Worm (Caenorhabditis elegans) whole organism, L4 larva: Measurements from ENCODE around the gene F45F2.9.
A peak's percentile ranks its signal among the peaks of the same experiment; 100 is the strongest.
"Not testable (repeated sequence)": the region's sequence is repeated elsewhere in the genome, so short reads cannot be mapped to it uniquely, and the experiment has no call there.

Experiments used
- F10B5.3 ChIP-seq: sonication (generic microtip); optimal IDR thresholded peaks from 2 replicates; lab custom pipeline; 2016; ENCODE audit warnings: mild to moderate bottlenecking, missing genetic modification characterization, missing compliant biosample characterization
- F26F4.8 ChIP-seq: fragments of 200-800 bp; sonication (Bioruptor generic); conservative IDR thresholded peaks from 2 replicates; pipeline ENCODE4 v1.3.6; 2022; ENCODE audit warnings: missing genetic modification characterization, missing compliant biosample characterization
- F37D6.2 ChIP-seq: sonication (generic microtip); optimal IDR thresholded peaks from 2 replicates; lab custom pipeline; 2016; ENCODE audit warnings: mild to moderate bottlenecking, missing genetic modification characterization, missing compliant biosample characterization
- T26A8.4 ChIP-seq: fragments of 200-800 bp; sonication (Bioruptor generic); IDR thresholded peaks from 2 replicates; pipeline ENCODE4 v1.3.6; 2022; ENCODE audit warnings: missing genetic modification characterization, missing compliant biosample characterization
- aha-1 ChIP-seq: fragments of 150-350 bp; peaks from one replicate; lab custom pipeline; 2014; ENCODE audit warnings: missing biosample characterization, missing genetic modification characterization
- ceh-32 ChIP-seq: sonication (generic microtip); optimal IDR thresholded peaks from 2 replicates; lab custom pipeline; 2016; ENCODE audit warnings: mild to moderate bottlenecking, missing genetic modification characterization, missing compliant biosample characterization; ENCODE audit not compliant: poor library complexity
- ctbp-1 ChIP-seq: fragments of 200-800 bp; sonication (Bioruptor generic); IDR thresholded peaks from 2 replicates; pipeline ENCODE4 v1.3.6; 2022; ENCODE audit warnings: missing genetic modification reagents, missing genetic modification characterization, missing compliant biosample characterization
- daf-12 ChIP-seq: fragments of 150-350 bp; optimal IDR thresholded peaks from 2 replicates; lab custom pipeline; 2014; ENCODE audit warnings: missing biosample characterization, missing genetic modification reagents, missing genetic modification characterization
- dmd-6 ChIP-seq: fragments of 200-800 bp; sonication (Bioruptor generic); IDR thresholded peaks from 2 replicates; pipeline ENCODE4 v1.3.6; 2022; ENCODE audit warnings: missing genetic modification reagents, missing genetic modification characterization, missing compliant biosample characterization
- dmd-9 ChIP-seq: fragments of 200-800 bp; sonication (Bioruptor generic); IDR thresholded peaks from 2 replicates; pipeline ENCODE4 v1.3.6; 2022; ENCODE audit warnings: missing genetic modification reagents, missing genetic modification characterization, missing compliant biosample characterization
- duxl-1 ChIP-seq: sonication (generic microtip); optimal IDR thresholded peaks from 2 replicates; lab custom pipeline; 2016; ENCODE audit warnings: mild to moderate bottlenecking, missing genetic modification characterization, moderate library complexity, missing compliant biosample characterization; ENCODE audit not compliant: poor library complexity
- egl-27 ChIP-seq: sonication (generic microtip); optimal IDR thresholded peaks from 3 replicates; lab custom pipeline; 2017; ENCODE audit warnings: missing biosample characterization, missing genetic modification reagents, missing genetic modification characterization
- egl-43 ChIP-seq: fragments of 200-800 bp; sonication (Bioruptor generic); IDR thresholded peaks from 2 replicates; pipeline ENCODE4 v1.3.6; 2022; ENCODE audit warnings: missing genetic modification reagents, missing genetic modification characterization, missing compliant biosample characterization
- gei-8 ChIP-seq: fragments of 200-800 bp; sonication (Bioruptor generic); optimal IDR thresholded peaks from 2 replicates; lab custom pipeline; 2018; ENCODE audit warnings: mild to moderate bottlenecking, missing genetic modification characterization, missing compliant biosample characterization
- hlh-11 ChIP-seq: fragments of 200-800 bp; sonication (Bioruptor generic); optimal IDR thresholded peaks from 2 replicates; lab custom pipeline; 2018; ENCODE audit warnings: mild to moderate bottlenecking, missing genetic modification characterization, missing compliant biosample characterization
- hmg-1.1 ChIP-seq: fragments of 200-800 bp; sonication (Bioruptor generic); IDR thresholded peaks from 2 replicates; pipeline ENCODE4 v1.3.6; 2022; ENCODE audit warnings: missing genetic modification reagents, missing genetic modification characterization, missing compliant biosample characterization
- jun-1 ChIP-seq: fragments of 150-350 bp; optimal IDR thresholded peaks from 2 replicates; lab custom pipeline; 2014; ENCODE audit warnings: missing biosample characterization, missing genetic modification reagents, missing genetic modification characterization
- lin-13 ChIP-seq: fragments of 150-350 bp; optimal IDR thresholded peaks from 2 replicates; lab custom pipeline; 2014; ENCODE audit warnings: missing biosample characterization, missing genetic modification reagents, missing genetic modification characterization
- lin-29 ChIP-seq: fragments of 200-800 bp; sonication (Bioruptor generic); IDR thresholded peaks from 2 replicates; pipeline ENCODE4 v1.3.6; 2022; ENCODE audit warnings: missing genetic modification reagents, missing genetic modification characterization, missing compliant biosample characterization
- lin-38 ChIP-seq: fragments of 200-800 bp; sonication (Bioruptor generic); IDR thresholded peaks from 2 replicates; pipeline ENCODE4 v1.3.6; 2022; ENCODE audit warnings: missing genetic modification reagents, missing genetic modification characterization, missing compliant biosample characterization
- lir-3 ChIP-seq: sonication (generic microtip); optimal IDR thresholded peaks from 2 replicates; lab custom pipeline; 2016; ENCODE audit warnings: mild to moderate bottlenecking, missing genetic modification characterization, missing compliant biosample characterization
- madf-9 ChIP-seq: fragments of 200-800 bp; sonication (Bioruptor generic); conservative IDR thresholded peaks from 2 replicates; pipeline ENCODE4 v1.3.6; 2022; ENCODE audit warnings: missing genetic modification reagents, missing genetic modification characterization, missing compliant biosample characterization
- mdt-29 ChIP-seq: fragments of 200-800 bp; sonication (Bioruptor generic); IDR thresholded peaks from 2 replicates; pipeline ENCODE4 v1.3.6; 2022; ENCODE audit warnings: missing genetic modification reagents, missing genetic modification characterization, missing compliant biosample characterization
- mxl-3 ChIP-seq: fragments of 200-800 bp; sonication (Bioruptor generic); optimal IDR thresholded peaks from 2 replicates; lab custom pipeline; 2018; ENCODE audit warnings: mild to moderate bottlenecking, missing genetic modification characterization, missing compliant biosample characterization
- nhr-102 ChIP-seq: sonication (generic microtip); optimal IDR thresholded peaks from 2 replicates; lab custom pipeline; 2016; ENCODE audit warnings: mild to moderate bottlenecking, missing genetic modification characterization, moderate library complexity, missing compliant biosample characterization
- nhr-237 ChIP-seq: sonication (generic microtip); optimal IDR thresholded peaks from 2 replicates; lab custom pipeline; 2017; ENCODE audit warnings: missing biosample characterization, missing genetic modification characterization
- nhr-28 ChIP-seq: fragments of 150-350 bp; optimal IDR thresholded peaks from 2 replicates; lab custom pipeline; 2014; ENCODE audit warnings: missing biosample characterization, missing genetic modification characterization
- nhr-41 ChIP-seq: fragments of 200-800 bp; sonication (Bioruptor generic); IDR thresholded peaks from 2 replicates; pipeline ENCODE4 v1.3.6; 2022; ENCODE audit warnings: missing genetic modification reagents, missing genetic modification characterization, missing compliant biosample characterization
- nhr-42 ChIP-seq: fragments of 200-800 bp; sonication (Bioruptor generic); IDR thresholded peaks from 2 replicates; pipeline ENCODE4 v1.3.6; 2022; ENCODE audit warnings: missing genetic modification characterization, missing compliant biosample characterization
- nhr-48 ChIP-seq: sonication (generic microtip); optimal IDR thresholded peaks from 2 replicates; lab custom pipeline; 2016; ENCODE audit warnings: mild to moderate bottlenecking, missing genetic modification characterization, missing compliant biosample characterization
- pha-4 ChIP-seq, 2 experiments: fragments of 150-350 bp in 1 of 2; fragments of 200-800 bp in 1 of 2; sonication (Bioruptor generic) in 1 of 2; IDR thresholded peaks in 1 of 2; optimal IDR thresholded peaks in 1 of 2; 2 replicates each; pipeline versions ENCODE4 v1.3.6 to Lab custom; 2014 to 2022; ENCODE audit warnings: missing genetic modification characterization in 2 of 2, missing genetic modification reagents in 2 of 2, missing biosample characterization in 1 of 2, missing compliant biosample characterization in 1 of 2
- php-3 ChIP-seq: fragments of 200-800 bp; sonication (Bioruptor generic); IDR thresholded peaks from 2 replicates; pipeline ENCODE4 v1.3.6; 2022; ENCODE audit warnings: missing genetic modification reagents, missing genetic modification characterization, missing compliant biosample characterization
- pqm-1 ChIP-seq: sonication (generic microtip); optimal IDR thresholded peaks from 2 replicates; lab custom pipeline; 2017; ENCODE audit warnings: missing biosample characterization, missing genetic modification characterization
- rbr-2 ChIP-seq: sonication (generic microtip); optimal IDR thresholded peaks from 2 replicates; lab custom pipeline; 2016; ENCODE audit warnings: missing genotype, missing genetic modification characterization, missing compliant biosample characterization
- set-16 ChIP-seq: fragments of 200-800 bp; sonication (Bioruptor generic); IDR thresholded peaks from 2 replicates; pipeline ENCODE4 v1.3.6; 2022; ENCODE audit warnings: missing genetic modification reagents, missing genetic modification characterization, missing compliant biosample characterization
- snpc-1.2 ChIP-seq: fragments of 200-800 bp; sonication (Bioruptor generic); IDR thresholded peaks from 2 replicates; pipeline ENCODE4 v1.3.6; 2022; ENCODE audit warnings: missing genetic modification reagents, missing genetic modification characterization, missing compliant biosample characterization
- tag-97 ChIP-seq: fragments of 200-800 bp; sonication (Bioruptor generic); IDR thresholded peaks from 2 replicates; pipeline ENCODE4 v1.3.6; 2022; ENCODE audit warnings: missing genetic modification characterization, missing compliant biosample characterization
- tra-1 ChIP-seq: fragments of 200-800 bp; sonication (Bioruptor generic); IDR thresholded peaks from 2 replicates; pipeline ENCODE4 v1.3.6; 2022; ENCODE audit warnings: missing genetic modification reagents, missing genetic modification characterization, missing compliant biosample characterization

F45F2.9 gene

ce11 chrV:8548989-8549388 is 35.7 kb upstream of the F45F2.9 start, which contains the start of gene stdh-4:
stdh-4 (plus strand) TSS chrV:8549289.
- TF ChIP-seq ctbp-1 (GFP tag; lab: Robert Waterston, UW): no peak
- 0 out of 2 replicates have a peak, but pooled peaks have one; percentile 13 for TF ChIP-seq dmd-6 (GFP tag; lab: Robert Waterston, UW)

- peak; percentile 90 for TF ChIP-seq set-16 (GFP tag; lab: Robert Waterston, UW)
- no peak for TF ChIP-seq gei-8 (GFP tag; lab: Kevin White, UChicago)
Measured at ce11 chrV:8545531-8546224, 32.4 kb upstream of the F45F2.9 start, which contains the start of the genes slc-17.8 and asns-1. slc-17.8 (minus strand) TSS chrV:8545581. asns-1 (plus strand) TSS chrV:8546174.

DNA sequence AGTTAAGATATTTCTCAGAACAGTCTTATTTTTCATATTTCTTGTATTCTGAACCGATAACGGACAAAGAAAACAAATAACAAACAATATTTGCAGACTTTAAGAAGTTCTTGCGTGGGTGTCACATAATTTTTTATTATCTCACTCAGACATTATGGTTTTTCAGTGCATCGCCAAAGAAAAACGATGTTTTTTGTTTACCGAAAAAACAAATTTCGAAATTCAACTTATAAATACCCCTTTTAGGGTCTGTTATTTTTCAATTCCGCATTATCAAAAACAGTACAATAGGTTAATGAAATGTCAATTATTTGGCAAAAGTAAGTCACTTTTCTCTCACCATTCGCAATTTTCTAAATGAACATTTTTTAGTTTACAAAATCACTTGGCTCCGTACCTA is 23.8 kb upstream of the F45F2.9 start, which contains the start of gene otpl-4:
TSS of gene otpl-4 (plus strand) at position 301 of the 400 bp plus-strand sequence.
- TF ChIP-seq daf-12 (no peak), jun-1 (tag; lab: Kevin White, UChicago) (no peak), F37D6.2 (no peak), rbr-2 (tag; lab: Kevin White, UChicago) (no peak), nhr-48 (tag; lab: Kevin White, UChicago) (no peak), lir-3 (tag; lab: Kevin White, UChicago) (no peak), nhr-28 (tag; lab: Kevin White, UChicago) (no peak), egl-43 (GFP tag; lab: Robert Waterston, UW) (no peak), mdt-29 (no peak)
- TF ChIP-seq, all 104 proteins: peak for 0

DNA sequence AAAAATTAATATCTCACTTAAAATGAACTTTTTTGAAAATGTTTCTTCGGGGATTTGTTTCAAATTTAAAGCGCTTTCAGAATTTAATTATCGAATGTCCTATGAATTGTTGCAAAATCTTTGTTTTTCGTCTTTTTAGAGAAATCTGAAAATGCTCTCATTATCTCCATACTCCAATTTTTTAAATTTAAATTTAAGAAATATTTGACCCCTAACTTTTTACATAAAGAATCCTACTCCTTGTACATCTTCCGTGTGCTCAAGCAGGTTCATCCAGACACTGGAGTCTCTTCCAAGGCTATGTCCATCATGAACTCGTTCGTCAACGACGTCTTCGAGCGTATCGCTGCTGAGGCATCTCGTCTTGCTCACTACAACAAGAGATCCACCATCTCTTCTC is 23.0 kb upstream of the F45F2.9 start, which contains the start of gene his-39:
TSS of gene his-39 (plus strand) at position 301 of the 400 bp plus-strand sequence.
- TF ChIP-seq F26F4.8 (GFP tag; lab: Robert Waterston, UW): no peak
- no peak for TF ChIP-seq aha-1 (tag; lab: Kevin White, UChicago)
- TF ChIP-seq nhr-41 (GFP tag; lab: Robert Waterston, UW): no peak
- TF ChIP-seq pqm-1 (tag; lab: Kevin White, UChicago): no peak
- no peak for TF ChIP-seq lir-3 (tag; lab: Kevin White, UChicago)
- no peak for TF ChIP-seq lin-13 (GFP tag; lab: Kevin White, UChicago)
- no peak for TF ChIP-seq lin-38 (GFP tag; lab: Robert Waterston, UW)
- no peak for TF ChIP-seq madf-9 (GFP tag; lab: Robert Waterston, UW)
- TF ChIP-seq nhr-237 (tag; lab: Kevin White, UChicago): no peak
- TF ChIP-seq tag-97 (GFP tag; lab: Robert Waterston, UW): no peak
- no peak for TF ChIP-seq nhr-102 (tag; lab: Kevin White, UChicago)
- no peak for TF ChIP-seq gei-8 (GFP tag; lab: Kevin White, UChicago)
- TF ChIP-seq nhr-42 (GFP tag; lab: Robert Waterston, UW): no peak
- TF ChIP-seq egl-27 (tag; lab: Kevin White, UChicago): no peak
- no peak for TF ChIP-seq T26A8.4
- TF ChIP-seq snpc-1.2 (GFP tag; lab: Robert Waterston, UW): no peak
- TF ChIP-seq ceh-32 (tag; lab: Kevin White, UChicago): no peak

DNA sequence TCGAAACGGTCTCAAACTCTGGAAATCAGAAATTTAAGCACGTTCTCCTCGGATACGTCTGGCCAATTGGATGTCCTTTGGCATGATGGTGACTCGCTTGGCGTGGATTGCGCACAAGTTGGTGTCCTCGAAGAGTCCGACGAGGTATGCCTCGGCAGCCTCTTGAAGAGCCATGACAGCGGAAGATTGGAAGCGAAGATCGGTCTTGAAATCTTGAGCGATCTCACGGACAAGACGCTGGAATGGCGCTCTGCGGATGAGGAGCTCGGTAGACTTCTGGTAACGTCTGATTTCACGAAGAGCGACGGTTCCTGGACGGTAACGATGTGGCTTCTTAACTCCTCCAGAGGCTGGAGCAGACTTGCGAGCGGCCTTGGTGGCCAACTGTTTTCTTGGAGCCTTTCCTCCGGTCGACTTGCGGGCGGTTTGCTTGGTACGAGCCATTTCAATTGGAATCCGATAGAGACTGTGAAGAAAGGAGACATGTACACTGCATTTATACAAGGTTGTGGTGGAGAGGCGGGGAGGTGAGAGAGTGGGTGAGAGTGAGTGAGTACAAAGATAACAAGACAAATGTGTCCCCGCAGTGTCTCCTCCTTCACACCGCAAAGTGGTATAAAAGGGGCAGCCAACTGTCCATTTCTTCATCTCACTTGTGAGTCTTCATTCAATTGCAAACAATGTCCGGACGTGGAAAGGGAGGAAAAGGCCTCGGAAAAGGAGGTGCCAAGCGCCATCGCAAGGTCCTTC is 21.4 kb upstream of the F45F2.9 start, which contains the start of the genes his-6 and his-5:
TSS of gene his-6 (minus strand) at position 444 of the 750 bp plus-strand sequence.
TSS of gene his-5 (plus strand) at position 681 of the 750 bp plus-strand sequence.
- TF ChIP-seq F10B5.3 (tag; lab: Kevin White, UChicago) (peak; percentile 60), T26A8.4 (peak; percentile 80), lin-29 (0 out of 2 replicates have a peak, but pooled peaks have one; percentile 12), dmd-6 (GFP tag; lab: Robert Waterston, UW) (peak; percentile 66), php-3 (GFP tag; lab: Robert Waterston, UW) (peak; percentile 74; the same call in 1 of the 2 replicates), aha-1 (tag; lab: Kevin White, UChicago) (peak; percentile 4), nhr-42 (GFP tag; lab: Robert Waterston, UW) (peak; percentile 80), egl-43 (GFP tag; lab: Robert Waterston, UW) (peak; percentile 56; the same call in 1 of the 2 replicates), duxl-1 (tag; lab: Kevin White, UChicago) (peak; percentile 16), mxl-3 (GFP tag; lab: Kevin White, UChicago) (peak; percentile 5), nhr-102 (tag; lab: Kevin White, UChicago) (peak; percentile 61), tra-1 (peak; percentile 14; the same call in 1 of the 2 replicates), hlh-11 (peak; percentile 64), hmg-1.1 (peak; percentile 30; the same call in 1 of the 2 replicates), set-16 (GFP tag; lab: Robert Waterston, UW) (peak; percentile 70), pha-4 (GFP tag; IDR thresholded peaks at IDR 0.05; lab: Robert Waterston, UW) (peak; percentile 89), dmd-9 (GFP tag; lab: Robert Waterston, UW) (0 out of 2 replicates have a peak, but pooled peaks have one; percentile 27)
- not testable (repeated sequence) for TF ChIP-seq pha-4 (tag; optimal IDR thresholded peaks at IDR 0.05; lab: Kevin White, UChicago)
